Fruit fly (Drosophila melanogaster) whole organism, prepupa: ENCODE results near the gene CG17242.

Experiments
- Blimp-1 ChIP-seq: fragments of 200-800 bp; sonication (Bioruptor generic); optimal IDR thresholded peaks from 3 replicates; lab custom pipeline; 2017; ENCODE audit warnings: missing biosample characterization, missing genetic modification characterization, mild to moderate bottlenecking, moderate library complexity, missing genetic modification reagents
- CG10631 ChIP-seq: fragments of 200-800 bp; sonication (Bioruptor generic); optimal IDR thresholded peaks from 2 replicates; lab custom pipeline; 2016; ENCODE audit warnings: missing biosample characterization, missing genetic modification characterization
- CG10669 ChIP-seq: fragments of 200-800 bp; sonication (Bioruptor generic); optimal IDR thresholded peaks from 3 replicates; lab custom pipeline; 2018; ENCODE audit warnings: missing biosample characterization, mild to moderate bottlenecking, missing genetic modification characterization, moderate library complexity
- CG11294 ChIP-seq: fragments of 200-800 bp; sonication (Bioruptor generic); IDR thresholded peaks from 2 replicates; pipeline ENCODE4 v1.3.6; 2022; ENCODE audit warnings: missing biosample characterization, missing genetic modification characterization
- CG11762 ChIP-seq: fragments of 200-800 bp; sonication (Bioruptor generic); optimal IDR thresholded peaks from 3 replicates; lab custom pipeline; 2016; ENCODE audit warnings: missing biosample characterization, missing genetic modification characterization; ENCODE audit not compliant: insufficient read depth
- CG15336 ChIP-seq: fragments of 200-800 bp; sonication (Bioruptor generic); IDR thresholded peaks from 2 replicates; pipeline ENCODE4 v1.3.6; 2022; ENCODE audit warnings: missing biosample characterization, missing genetic modification characterization
- CG1621 ChIP-seq: fragments of 200-800 bp; sonication (Bioruptor generic); optimal IDR thresholded peaks from 3 replicates; lab custom pipeline; 2018; ENCODE audit warnings: missing biosample characterization, mild to moderate bottlenecking, missing genetic modification characterization
- CG34406 ChIP-seq: fragments of 200-800 bp; sonication (Bioruptor generic); optimal IDR thresholded peaks from 3 replicates; lab custom pipeline; 2016; ENCODE audit warnings: missing biosample characterization, missing genetic modification characterization
- CG4318 ChIP-seq: fragments of 200-800 bp; sonication (Bioruptor generic); optimal IDR thresholded peaks from 3 replicates; lab custom pipeline; 2017; ENCODE audit warnings: missing biosample characterization, mild to moderate bottlenecking, missing genetic modification characterization
- CG6163 ChIP-seq: fragments of 200-800 bp; sonication (Bioruptor generic); IDR thresholded peaks from 3 replicates; pipeline ENCODE4 v1.3.6; 2022; ENCODE audit warnings: missing biosample characterization, missing genetic modification characterization
- CG6276 ChIP-seq: fragments of 200-800 bp; sonication (Bioruptor generic); optimal IDR thresholded peaks from 2 replicates; lab custom pipeline; 2017; ENCODE audit warnings: missing biosample characterization, mild to moderate bottlenecking, missing genetic modification characterization
- CG6792 ChIP-seq: fragments of 200-800 bp; sonication (Bioruptor generic); optimal IDR thresholded peaks from 3 replicates; lab custom pipeline; 2016; ENCODE audit warnings: missing biosample characterization, missing genetic modification characterization
- CG6808 ChIP-seq: fragments of 200-800 bp; sonication (Bioruptor generic); optimal IDR thresholded peaks from 3 replicates; lab custom pipeline; 2017; ENCODE audit warnings: missing biosample characterization, missing genetic modification characterization, mild to moderate bottlenecking, moderate library complexity, missing genetic modification reagents
- CG7368 ChIP-seq: fragments of 200-800 bp; sonication (Bioruptor generic); optimal IDR thresholded peaks from 3 replicates; lab custom pipeline; 2016; ENCODE audit warnings: missing biosample characterization, missing genetic modification characterization
- CG8119 ChIP-seq: fragments of 200-800 bp; sonication (Bioruptor generic); IDR thresholded peaks from 3 replicates; pipeline ENCODE4 v1.3.6; 2022; ENCODE audit warnings: missing biosample characterization, missing genetic modification characterization
- CG8319 ChIP-seq: fragments of 200-800 bp; sonication (Bioruptor generic); optimal IDR thresholded peaks from 3 replicates; lab custom pipeline; 2016; ENCODE audit warnings: missing biosample characterization, missing genetic modification characterization
- CG8632 ChIP-seq: fragments of 200-800 bp; sonication (Bioruptor generic); optimal IDR thresholded peaks from 3 replicates; lab custom pipeline; 2016; ENCODE audit warnings: missing biosample characterization, missing genetic modification characterization
- Eip75B ChIP-seq: fragments of 200-800 bp; sonication (Bioruptor generic); optimal IDR thresholded peaks from 3 replicates; lab custom pipeline; 2016; ENCODE audit warnings: missing biosample characterization, missing genetic modification characterization
- Eip78C ChIP-seq: fragments of 200-800 bp; sonication (Bioruptor generic); peaks from one replicate; lab custom pipeline; 2016; ENCODE audit warnings: missing biosample characterization, missing genetic modification characterization
- Eip93F ChIP-seq: fragments of 200-800 bp; sonication (Bioruptor generic); optimal IDR thresholded peaks from 2 replicates; lab custom pipeline; 2016; ENCODE audit warnings: missing biosample characterization, mild to moderate bottlenecking, missing genetic modification characterization
- Ets96B ChIP-seq: fragments of 200-800 bp; optimal IDR thresholded peaks from 2 replicates; lab custom pipeline; 2019; ENCODE audit warnings: missing biosample characterization, mild to moderate bottlenecking, missing genetic modification characterization, moderate library complexity
- Hr38 ChIP-seq: sonication (Bioruptor generic); optimal IDR thresholded peaks from 2 replicates; lab custom pipeline; 2016; ENCODE audit warnings: missing biosample characterization, missing genetic modification characterization
- Hr39 ChIP-seq: fragments of 200-800 bp; sonication (Bioruptor generic); optimal IDR thresholded peaks from 2 replicates; lab custom pipeline; 2016; ENCODE audit warnings: missing biosample characterization, missing genetic modification characterization
- Hr4 ChIP-seq: fragments of 200-800 bp; sonication (Bioruptor generic); optimal IDR thresholded peaks from 3 replicates; lab custom pipeline; 2016; ENCODE audit warnings: missing biosample characterization, missing genetic modification characterization
- Lpt ChIP-seq: fragments of 200-800 bp; sonication (Bioruptor generic); optimal IDR thresholded peaks from 3 replicates; lab custom pipeline; 2016; ENCODE audit warnings: missing biosample characterization, missing genetic modification characterization
- OdsH ChIP-seq: fragments of 200-800 bp; sonication (Bioruptor generic); optimal IDR thresholded peaks from 3 replicates; lab custom pipeline; 2016; ENCODE audit warnings: missing biosample characterization, missing genetic modification characterization
- Smox ChIP-seq: fragments of 200-800 bp; sonication (Bioruptor generic); optimal IDR thresholded peaks from 3 replicates; lab custom pipeline; 2016; ENCODE audit warnings: missing biosample characterization, missing genetic modification characterization
- Sox102F ChIP-seq: fragments of 200-800 bp; sonication (Bioruptor generic); optimal IDR thresholded peaks from 2 replicates; lab custom pipeline; 2016; ENCODE audit warnings: missing biosample characterization, mild to moderate bottlenecking, missing genetic modification characterization
- Sox14 ChIP-seq: fragments of 200-800 bp; sonication (Bioruptor generic); optimal IDR thresholded peaks from 3 replicates; lab custom pipeline; 2016; ENCODE audit warnings: missing biosample characterization, missing genetic modification characterization
- Sox15 ChIP-seq: fragments of 200-800 bp; sonication (Bioruptor generic); optimal IDR thresholded peaks from 3 replicates; lab custom pipeline; 2016; ENCODE audit warnings: missing biosample characterization, missing genetic modification characterization
- acj6 ChIP-seq: fragments of 200-800 bp; sonication (Bioruptor generic); optimal IDR thresholded peaks from 3 replicates; lab custom pipeline; 2016; ENCODE audit warnings: missing biosample characterization, missing genetic modification characterization
- cyc ChIP-seq: fragments of 200-800 bp; sonication (Bioruptor generic); optimal IDR thresholded peaks from 3 replicates; lab custom pipeline; 2016; ENCODE audit warnings: missing biosample characterization, missing genetic modification characterization
- dac ChIP-seq: fragments of 200-800 bp; sonication (Bioruptor generic); optimal IDR thresholded peaks from 2 replicates; lab custom pipeline; 2017; ENCODE audit warnings: missing biosample characterization, mild to moderate bottlenecking, missing genetic modification characterization
- dsx ChIP-seq: fragments of 200-800 bp; optimal IDR thresholded peaks from 3 replicates; lab custom pipeline; 2019; ENCODE audit warnings: missing biosample characterization, mild to moderate bottlenecking, missing genetic modification characterization, moderate library complexity; ENCODE audit not compliant: poor library complexity, severe bottlenecking
- eg ChIP-seq: fragments of 200-800 bp; sonication (Bioruptor generic); IDR thresholded peaks from 3 replicates; pipeline ENCODE4 v1.3.6; 2022; ENCODE audit warnings: missing biosample characterization, missing genetic modification characterization
- esn ChIP-seq: fragments of 200-800 bp; sonication (Bioruptor generic); optimal IDR thresholded peaks from 2 replicates; lab custom pipeline; 2016; ENCODE audit warnings: missing biosample characterization, mild to moderate bottlenecking, missing genetic modification characterization, moderate library complexity
- fd85E ChIP-seq: fragments of 200-800 bp; sonication (Bioruptor generic); optimal IDR thresholded peaks from 3 replicates; lab custom pipeline; 2016; ENCODE audit warnings: missing biosample characterization, missing genetic modification characterization
- fkh ChIP-seq: fragments of 200-800 bp; sonication (Bioruptor generic); optimal IDR thresholded peaks from 3 replicates; lab custom pipeline; 2017; ENCODE audit warnings: missing biosample characterization, mild to moderate bottlenecking, missing genetic modification characterization, moderate library complexity
- lz ChIP-seq: fragments of 200-800 bp; sonication (Bioruptor generic); optimal IDR thresholded peaks from 3 replicates; lab custom pipeline; 2016; ENCODE audit warnings: missing biosample characterization, missing genetic modification characterization
- net ChIP-seq: fragments of 200-800 bp; sonication (Bioruptor generic); optimal IDR thresholded peaks from 3 replicates; lab custom pipeline; 2016; ENCODE audit warnings: missing biosample characterization, missing genetic modification characterization
- salr ChIP-seq, 2 experiments: fragments of 200-800 bp; sonication (Bioruptor generic); optimal IDR thresholded peaks; 3 replicates each; lab custom pipeline; 2016 to 2018; ENCODE audit warnings: missing biosample characterization in 2 of 2, missing genetic modification characterization in 2 of 2, mild to moderate bottlenecking in 1 of 2
- spab ChIP-seq: fragments of 200-800 bp; sonication (Bioruptor generic); optimal IDR thresholded peaks from 2 replicates; lab custom pipeline; 2017; ENCODE audit warnings: missing biosample characterization, mild to moderate bottlenecking, missing genetic modification characterization, missing genetic modification reagents
- ss ChIP-seq, 2 experiments: fragments of 200-800 bp; sonication (Bioruptor generic); optimal IDR thresholded peaks; 2 replicates in 1 of 2; 3 replicates in 1 of 2; lab custom pipeline; 2017 to 2018; ENCODE audit warnings: mild to moderate bottlenecking in 2 of 2, missing biosample characterization in 2 of 2, missing genetic modification characterization in 2 of 2, moderate library complexity in 1 of 2
- svp ChIP-seq: fragments of 200-800 bp; sonication (Bioruptor generic); peaks from one replicate; lab custom pipeline; 2016; ENCODE audit warnings: missing biosample characterization, missing genetic modification characterization
- vri ChIP-seq: fragments of 200-800 bp; sonication (Bioruptor generic); optimal IDR thresholded peaks from 3 replicates; lab custom pipeline; 2016; ENCODE audit warnings: missing biosample characterization, mild to moderate bottlenecking, missing genetic modification characterization

CG17242 gene

dm6 chr2L:2227316-2227715 is 41.6 kb downstream of the CG17242 start (continued):
- TF ChIP-seq spab (GFP tag; lab: Kevin White, UChicago) (peak; percentile 58), esn (GFP tag; lab: Kevin White, UChicago) (peak; percentile 87), CG10631 (GFP tag; lab: Kevin White, UChicago) (peak; percentile 75), CG11762 (GFP tag; lab: Kevin White, UChicago) (peak; percentile 62), CG6808 (GFP tag; lab: Kevin White, UChicago) (peak; percentile 65), fd85E (GFP tag; lab: Kevin White, UChicago) (peak; percentile 56), Eip93F (no peak), Lpt (peak; percentile 60), svp (peak; percentile 94), Sox102F (peak; percentile 83), dac (GFP tag; lab: Kevin White, UChicago) (peak; percentile 68), CG4318 (GFP tag; lab: Kevin White, UChicago) (no peak), CG1621 (tag; lab: Kevin White, UChicago) (peak; percentile 63), Hr38 (GFP tag; lab: Kevin White, UChicago) (no peak), Sox15 (GFP tag; lab: Kevin White, UChicago) (peak; percentile 65), Sox14 (peak; percentile 85), CG7368 (GFP tag; lab: Kevin White, UChicago) (peak; percentile 83), CG8119 (GFP tag; lab: Robert Waterston, UW) (peak; percentile 81)

dm6 chr2L:2226259-2227121 is 42.5 kb downstream of the CG17242 start, which contains the start of the genes CG15387 and sau:
TSS of gene CG15387 (minus strand) at chr2L:2226294.
TSS of gene sau (plus strand) at chr2L:2226342.
- peak; percentile 80 for TF ChIP-seq net (GFP tag; lab: Kevin White, UChicago)
- TF ChIP-seq CG6276 (GFP tag; lab: Kevin White, UChicago): peak; percentile 34
- TF ChIP-seq CG34406 (GFP tag; lab: Kevin White, UChicago): peak; percentile 81
- TF ChIP-seq Eip78C (GFP tag; lab: Kevin White, UChicago): peak; percentile 95
- TF ChIP-seq Blimp-1 (GFP tag; lab: Kevin White, UChicago): peak; percentile 64
- TF ChIP-seq Sox102F: peak; percentile 87
- peak; percentile 90 for TF ChIP-seq Hr4 (GFP tag; lab: Kevin White, UChicago)
- peak; percentile 83 for TF ChIP-seq CG6163 (GFP tag; lab: Robert Waterston, UW)
- peak; percentile 56 for TF ChIP-seq CG15336
- peak; percentile 93 for TF ChIP-seq lz (GFP tag; lab: Kevin White, UChicago)
- TF ChIP-seq CG8319 (GFP tag; lab: Kevin White, UChicago): peak; percentile 57
- peak; percentile 50 for TF ChIP-seq spab (GFP tag; lab: Kevin White, UChicago)
- TF ChIP-seq CG4318 (GFP tag; lab: Kevin White, UChicago): peak; percentile 21
- TF ChIP-seq Sox15 (GFP tag; lab: Kevin White, UChicago): peak; percentile 71
- peak; percentile 45; the same call in 1 of the 2 replicates for TF ChIP-seq CG11294 (GFP tag; lab: Robert Waterston, UW)
- peak; percentile 54 for TF ChIP-seq dac (GFP tag; lab: Kevin White, UChicago)
- peak; percentile 75 for TF ChIP-seq CG7368 (GFP tag; lab: Kevin White, UChicago)
- peak; percentile 84 for TF ChIP-seq vri (GFP tag; lab: Kevin White, UChicago)
- peak; percentile 88 for TF ChIP-seq CG10631 (GFP tag; lab: Kevin White, UChicago)
- TF ChIP-seq CG1621 (tag; lab: Kevin White, UChicago): peak; percentile 52
- TF ChIP-seq cyc (GFP tag; lab: Kevin White, UChicago): peak; percentile 90
- TF ChIP-seq eg (GFP tag; lab: Robert Waterston, UW): peak; percentile 77
- TF ChIP-seq Eip75B (GFP tag; lab: Kevin White, UChicago): peak; percentile 84
- peak; percentile 93 for TF ChIP-seq Hr39 (GFP tag; lab: Kevin White, UChicago)
- TF ChIP-seq dsx (GFP tag; lab: Kevin White, UChicago): peak; percentile 81
- TF ChIP-seq salr (GFP tag; optimal IDR thresholded peaks at IDR 0.05; lab: Kevin White, UChicago): peak; percentile 55 to 84
- TF ChIP-seq Ets96B (tag; lab: Kevin White, UChicago): peak; percentile 79
- TF ChIP-seq ss (GFP tag; optimal IDR thresholded peaks at IDR 0.05; lab: Kevin White, UChicago): peak; percentile 2 to 79
- peak; percentile 88 for TF ChIP-seq Smox (GFP tag; lab: Kevin White, UChicago)
- TF ChIP-seq CG8632: peak; percentile 74
- peak; percentile 93 for TF ChIP-seq esn (GFP tag; lab: Kevin White, UChicago)
- peak; percentile 42 for TF ChIP-seq Lpt
- peak; percentile 79 for TF ChIP-seq CG10669 (GFP tag; lab: Kevin White, UChicago)
- peak; percentile 74 for TF ChIP-seq CG6792
- TF ChIP-seq CG11762 (GFP tag; lab: Kevin White, UChicago): peak; percentile 48
- peak; percentile 90 for TF ChIP-seq OdsH (GFP tag; lab: Kevin White, UChicago)
- peak; percentile 45 for TF ChIP-seq fkh (GFP tag; lab: Kevin White, UChicago)
- TF ChIP-seq CG6808 (GFP tag; lab: Kevin White, UChicago): peak; percentile 53
- peak; percentile 90 for TF ChIP-seq acj6 (GFP tag; lab: Kevin White, UChicago)
